Fruit fly (Drosophila melanogaster) whole organism, prepupa: ENCODE results near the gene CG4907.

ENCODE experiments used
- CG6276 ChIP-seq: fragments of 200-800 bp; sonication (Bioruptor generic); optimal IDR thresholded peaks from 2 replicates; lab custom pipeline; 2017; ENCODE audit warnings: missing biosample characterization, mild to moderate bottlenecking, missing genetic modification characterization
- CG7368 ChIP-seq: fragments of 200-800 bp; sonication (Bioruptor generic); optimal IDR thresholded peaks from 3 replicates; lab custom pipeline; 2016; ENCODE audit warnings: missing biosample characterization, missing genetic modification characterization
- Gug ChIP-seq: fragments of 200-800 bp; sonication (Bioruptor generic); IDR thresholded peaks from 2 replicates; pipeline ENCODE4 v1.3.6; 2022; ENCODE audit warnings: missing biosample characterization, missing genetic modification characterization
- Lpt ChIP-seq: fragments of 200-800 bp; sonication (Bioruptor generic); optimal IDR thresholded peaks from 3 replicates; lab custom pipeline; 2016; ENCODE audit warnings: missing biosample characterization, missing genetic modification characterization
- OdsH ChIP-seq: fragments of 200-800 bp; sonication (Bioruptor generic); optimal IDR thresholded peaks from 3 replicates; lab custom pipeline; 2016; ENCODE audit warnings: missing biosample characterization, missing genetic modification characterization
- dsx ChIP-seq: fragments of 200-800 bp; optimal IDR thresholded peaks from 3 replicates; lab custom pipeline; 2019; ENCODE audit warnings: missing biosample characterization, mild to moderate bottlenecking, missing genetic modification characterization, moderate library complexity; ENCODE audit not compliant: poor library complexity, severe bottlenecking
- lz ChIP-seq: fragments of 200-800 bp; sonication (Bioruptor generic); optimal IDR thresholded peaks from 3 replicates; lab custom pipeline; 2016; ENCODE audit warnings: missing biosample characterization, missing genetic modification characterization
- salr ChIP-seq, 2 experiments: fragments of 200-800 bp; sonication (Bioruptor generic); optimal IDR thresholded peaks; 3 replicates each; lab custom pipeline; 2016 to 2018; ENCODE audit warnings: missing biosample characterization in 2 of 2, missing genetic modification characterization in 2 of 2, mild to moderate bottlenecking in 1 of 2
- ss ChIP-seq, 2 experiments: fragments of 200-800 bp; sonication (Bioruptor generic); optimal IDR thresholded peaks; 2 replicates in 1 of 2; 3 replicates in 1 of 2; lab custom pipeline; 2017 to 2018; ENCODE audit warnings: mild to moderate bottlenecking in 2 of 2, missing biosample characterization in 2 of 2, missing genetic modification characterization in 2 of 2, moderate library complexity in 1 of 2

- TF ChIP-seq salr (GFP tag; optimal IDR thresholded peaks at IDR 0.05; lab: Kevin White, UChicago) (no peak), dsx (GFP tag; lab: Kevin White, UChicago) (no peak), CG6276 (GFP tag; lab: Kevin White, UChicago) (no peak), ss (GFP tag; optimal IDR thresholded peaks at IDR 0.05; lab: Kevin White, UChicago) (no peak), CG7368 (GFP tag; lab: Kevin White, UChicago) (no peak), Lpt (GFP tag; lab: Kevin White, UChicago) (no peak), OdsH (GFP tag; lab: Kevin White, UChicago) (no peak), Gug (GFP tag; lab: Robert Waterston, UW) (no peak), lz (GFP tag; lab: Kevin White, UChicago) (no peak)
Measured at dm6 chr3R:22718937-22719606, 8.5 kb upstream of the CG4907 start.
